Worm (Caenorhabditis elegans) whole organism, mixed stage, embryonic: ENCODE data around the gene F55H2.8.
A peak's percentile ranks its signal among the peaks of the same experiment; 100 is the strongest.

ENCODE experiments used
- M03D4.4 ChIP-seq: sonication (generic microtip); optimal IDR thresholded peaks from 2 replicates; lab custom pipeline; 2017; ENCODE audit warnings: mild to moderate bottlenecking, missing genetic modification characterization, missing compliant biosample characterization
- bed-3 ChIP-seq: fragments of 200-800 bp; sonication (Bioruptor generic); optimal IDR thresholded peaks from 3 replicates; lab custom pipeline; 2018; ENCODE audit warnings: mild to moderate bottlenecking, missing genetic modification characterization, moderate library complexity, missing compliant biosample characterization
- blmp-1 ChIP-seq: fragments of 150-350 bp; optimal IDR thresholded peaks from 2 replicates; lab custom pipeline; 2014; ENCODE audit warnings: missing biosample characterization, missing genetic modification characterization
- ceh-39 ChIP-seq: fragments of 150-350 bp; optimal IDR thresholded peaks from 2 replicates; lab custom pipeline; 2014; ENCODE audit warnings: missing biosample characterization, missing genetic modification characterization
- ceh-43 ChIP-seq: fragments of 200-800 bp; sonication (Bioruptor generic); optimal IDR thresholded peaks from 2 replicates; lab custom pipeline; 2018; ENCODE audit warnings: mild to moderate bottlenecking, missing genetic modification characterization, moderate library complexity, missing compliant biosample characterization
- ceh-83 ChIP-seq: fragments of 200-800 bp; sonication (Bioruptor generic); optimal IDR thresholded peaks from 2 replicates; lab custom pipeline; 2018; ENCODE audit warnings: mild to moderate bottlenecking, missing genetic modification characterization, missing compliant biosample characterization
- ces-1 ChIP-seq: fragments of 150-350 bp; optimal IDR thresholded peaks from 2 replicates; lab custom pipeline; 2014; ENCODE audit warnings: missing biosample characterization, missing genetic modification reagents, missing genetic modification characterization
- cnd-1 ChIP-seq: fragments of 200-800 bp; sonication (Bioruptor generic); optimal IDR thresholded peaks from 2 replicates; lab custom pipeline; 2018; ENCODE audit warnings: mild to moderate bottlenecking, missing genetic modification characterization, missing compliant biosample characterization
- drap-1 ChIP-seq: fragments of 200-800 bp; sonication (Bioruptor generic); optimal IDR thresholded peaks from 3 replicates; lab custom pipeline; 2018; ENCODE audit warnings: mild to moderate bottlenecking, missing genetic modification characterization, missing compliant biosample characterization
- elt-1 ChIP-seq: sonication (generic microtip); optimal IDR thresholded peaks from 2 replicates; lab custom pipeline; 2017; ENCODE audit warnings: missing genetic modification characterization, mild to moderate bottlenecking, missing compliant biosample characterization, antibody characterized with exemption, moderate library complexity, borderline replicate concordance; ENCODE audit not compliant: insufficient read depth
- elt-3 ChIP-seq: fragments of 150-350 bp; optimal IDR thresholded peaks from 2 replicates; lab custom pipeline; 2014; ENCODE audit warnings: missing biosample characterization, missing genetic modification characterization
- flh-1 ChIP-seq: fragments of 200-800 bp; sonication (Bioruptor generic); optimal IDR thresholded peaks from 2 replicates; lab custom pipeline; 2018; ENCODE audit warnings: mild to moderate bottlenecking, missing genetic modification characterization, moderate library complexity, missing compliant biosample characterization
- ham-2 ChIP-seq: fragments of 200-800 bp; sonication (Bioruptor generic); optimal IDR thresholded peaks from 2 replicates; lab custom pipeline; 2018; ENCODE audit warnings: mild to moderate bottlenecking, missing genetic modification characterization, missing compliant biosample characterization
- hlh-1 ChIP-seq: fragments of 150-350 bp; optimal IDR thresholded peaks from 2 replicates; lab custom pipeline; 2014; ENCODE audit warnings: missing biosample characterization, missing genetic modification reagents, missing genetic modification characterization
- lin-13 ChIP-seq: fragments of 150-350 bp; optimal IDR thresholded peaks from 2 replicates; lab custom pipeline; 2014; ENCODE audit warnings: missing biosample characterization, missing genetic modification characterization
- lin-32 ChIP-seq: fragments of 200-800 bp; sonication (Bioruptor generic); optimal IDR thresholded peaks from 2 replicates; lab custom pipeline; 2018; ENCODE audit warnings: mild to moderate bottlenecking, missing genetic modification characterization, missing compliant biosample characterization
- lsy-2 ChIP-seq: fragments of 150-350 bp; optimal IDR thresholded peaks from 2 replicates; lab custom pipeline; 2014; ENCODE audit warnings: missing biosample characterization, missing genetic modification characterization
- mab-5 ChIP-seq: fragments of 150-350 bp; optimal IDR thresholded peaks from 2 replicates; lab custom pipeline; 2014; ENCODE audit warnings: missing biosample characterization, missing genetic modification characterization
- mep-1 ChIP-seq: fragments of 150-350 bp; optimal IDR thresholded peaks from 2 replicates; lab custom pipeline; 2017; ENCODE audit warnings: missing biosample characterization, missing genetic modification reagents, missing genetic modification characterization, inconsistent platforms
- mls-2 ChIP-seq: sonication (generic microtip); optimal IDR thresholded peaks from 2 replicates; lab custom pipeline; 2016; ENCODE audit warnings: mild to moderate bottlenecking, missing genetic modification characterization, moderate library complexity, missing compliant biosample characterization
- nhr-12 ChIP-seq: fragments of 150-350 bp; optimal IDR thresholded peaks from 2 replicates; lab custom pipeline; 2014; ENCODE audit warnings: missing biosample characterization, missing genetic modification characterization
- nhr-2 ChIP-seq: fragments of 150-350 bp; optimal IDR thresholded peaks from 2 replicates; lab custom pipeline; 2014; ENCODE audit warnings: missing biosample characterization, missing genetic modification characterization
- nhr-237 ChIP-seq: fragments of 150-350 bp; optimal IDR thresholded peaks from 2 replicates; lab custom pipeline; 2014; ENCODE audit warnings: missing biosample characterization, missing genetic modification characterization
- nhr-28 ChIP-seq: fragments of 150-350 bp; optimal IDR thresholded peaks from 2 replicates; lab custom pipeline; 2014; ENCODE audit warnings: missing biosample characterization, missing genetic modification characterization
- nhr-76 ChIP-seq: sonication (generic microtip); optimal IDR thresholded peaks from 2 replicates; lab custom pipeline; 2017; ENCODE audit warnings: missing biosample characterization, missing genetic modification characterization
- pha-4 ChIP-seq: fragments of 150-350 bp; optimal IDR thresholded peaks from 2 replicates; lab custom pipeline; 2018; ENCODE audit warnings: missing biosample characterization, missing genetic modification reagents, missing genetic modification characterization
- sem-2 ChIP-seq: fragments of 200-800 bp; sonication (Bioruptor generic); optimal IDR thresholded peaks from 2 replicates; lab custom pipeline; 2018; ENCODE audit warnings: mild to moderate bottlenecking, missing genetic modification characterization, missing compliant biosample characterization
- snpc-4 ChIP-seq: fragments of 150-350 bp; optimal IDR thresholded peaks from 2 replicates; lab custom pipeline; 2014; ENCODE audit warnings: missing biosample characterization, missing genetic modification characterization
- sptf-1 ChIP-seq: sonication (generic microtip); optimal IDR thresholded peaks from 2 replicates; lab custom pipeline; 2017; ENCODE audit warnings: mild to moderate bottlenecking, missing genetic modification characterization, moderate library complexity, missing compliant biosample characterization
- tbx-8 ChIP-seq: fragments of 200-800 bp; sonication (Bioruptor generic); optimal IDR thresholded peaks from 2 replicates; lab custom pipeline; 2018; ENCODE audit warnings: mild to moderate bottlenecking, missing genetic modification characterization, moderate library complexity, missing compliant biosample characterization
- unc-120 ChIP-seq: sonication (generic microtip); optimal IDR thresholded peaks from 2 replicates; lab custom pipeline; 2017; ENCODE audit warnings: missing genetic modification characterization, missing compliant biosample characterization; ENCODE audit not compliant: poor library complexity, severe bottlenecking
- unc-39 ChIP-seq: fragments of 150-350 bp; optimal IDR thresholded peaks from 2 replicates; lab custom pipeline; 2014; ENCODE audit warnings: missing biosample characterization, missing genetic modification characterization
- unc-62 ChIP-seq: fragments of 150-350 bp; optimal IDR thresholded peaks from 2 replicates; lab custom pipeline; 2014; ENCODE audit warnings: missing biosample characterization, missing genetic modification reagents, missing genetic modification characterization
- zip-8 ChIP-seq: fragments of 150-350 bp; optimal IDR thresholded peaks from 2 replicates; lab custom pipeline; 2014; ENCODE audit warnings: missing biosample characterization, missing genetic modification characterization
- ztf-11 ChIP-seq: fragments of 150-350 bp; optimal IDR thresholded peaks from 2 replicates; lab custom pipeline; 2014; ENCODE audit warnings: missing biosample characterization, missing genetic modification characterization

The F55H2.8 gene

DNA sequence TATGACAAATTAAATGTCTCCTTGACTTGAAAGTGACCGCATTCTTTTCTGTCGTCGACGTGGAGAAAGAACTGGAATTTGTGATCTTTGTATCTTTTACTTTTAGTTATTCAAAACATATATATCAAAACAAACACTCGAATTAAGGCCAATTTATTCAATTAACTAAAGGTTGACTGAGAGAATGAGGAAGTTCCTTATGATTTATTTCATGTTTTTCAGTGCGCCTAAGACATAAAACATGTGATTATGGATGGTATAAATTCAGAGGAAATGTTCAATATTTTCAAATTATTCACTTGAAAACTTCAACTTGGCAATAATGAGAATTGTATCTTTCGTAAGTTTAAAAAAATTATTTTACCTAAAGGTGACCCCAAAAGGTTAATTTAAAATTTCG is at the start of gene F55H2.8:
TSS of gene F55H2.8 (plus strand) at position 301 of the 400 bp plus-strand sequence.
- no peak for TF ChIP-seq ceh-39 (tag; lab: Kevin White, UChicago)
- TF ChIP-seq unc-62: no peak
- no peak for TF ChIP-seq nhr-28 (tag; lab: Kevin White, UChicago)
- TF ChIP-seq lin-13 (tag; lab: Kevin White, UChicago): no peak
- TF ChIP-seq nhr-12 (tag; lab: Kevin White, UChicago): no peak
- no peak for TF ChIP-seq ham-2 (GFP tag; lab: Kevin White, UChicago)
- TF ChIP-seq flh-1 (GFP tag; lab: Kevin White, UChicago): no peak
- no peak for TF ChIP-seq unc-39 (tag; lab: Kevin White, UChicago)
- TF ChIP-seq cnd-1 (tag; lab: Kevin White, UChicago): no peak
- TF ChIP-seq ces-1 (GFP tag; lab: Kevin White, UChicago): no peak
- no peak for TF ChIP-seq M03D4.4 (tag; lab: Kevin White, UChicago)
- no peak for TF ChIP-seq nhr-237 (tag; lab: Kevin White, UChicago)
- TF ChIP-seq zip-8: no peak
- TF ChIP-seq tbx-8 (GFP tag; lab: Kevin White, UChicago): no peak
- TF ChIP-seq pha-4: no peak
- no peak for TF ChIP-seq blmp-1 (tag; lab: Kevin White, UChicago)
- TF ChIP-seq snpc-4 (tag; lab: Kevin White, UChicago): no peak
- no peak for TF ChIP-seq sptf-1 (tag; lab: Kevin White, UChicago)
- TF ChIP-seq lsy-2 (tag; lab: Kevin White, UChicago): no peak

DNA sequence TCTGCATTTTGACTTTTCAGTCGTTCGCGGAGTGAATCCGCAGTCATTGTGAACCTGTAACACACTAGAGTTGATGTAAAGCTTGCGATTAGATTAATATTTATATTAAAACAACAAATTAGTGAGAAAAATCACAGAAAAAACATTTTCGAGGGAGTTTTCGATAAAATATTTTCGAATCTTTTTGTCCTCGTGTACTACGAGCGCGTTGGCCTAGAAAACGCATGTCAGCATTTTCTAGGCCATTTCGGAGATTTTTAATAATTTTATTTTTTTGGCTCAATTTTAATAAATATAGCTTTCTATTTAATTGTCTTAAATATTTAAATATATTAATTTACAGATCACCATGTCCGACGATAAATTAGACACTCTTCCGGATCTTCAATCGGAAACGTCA is 48.2 kb upstream of the F55H2.8 start, which contains the start of gene B0464.9:
TSS of gene B0464.9 (plus strand) at position 344 of the 400 bp plus-strand sequence.
- TF ChIP-seq mls-2 (tag; lab: Kevin White, UChicago) (no peak), lin-32 (GFP tag; lab: Kevin White, UChicago) (no peak), mep-1 (tag; lab: Kevin White, UChicago) (peak; percentile 42), pha-4 (no peak), ceh-39 (tag; lab: Kevin White, UChicago) (no peak), sptf-1 (tag; lab: Kevin White, UChicago) (peak; percentile 35), nhr-28 (tag; lab: Kevin White, UChicago) (no peak), elt-1 (tag; lab: Kevin White, UChicago) (no peak), zip-8 (no peak), cnd-1 (tag; lab: Kevin White, UChicago) (no peak), mab-5 (tag; lab: Kevin White, UChicago) (no peak), ham-2 (GFP tag; lab: Kevin White, UChicago) (no peak), ceh-83 (GFP tag; lab: Kevin White, UChicago) (peak; percentile 42), ceh-43 (GFP tag; lab: Kevin White, UChicago) (no peak), ces-1 (GFP tag; lab: Kevin White, UChicago) (peak; percentile 46), lin-13 (tag; lab: Kevin White, UChicago) (no peak), blmp-1 (tag; lab: Kevin White, UChicago) (no peak), drap-1 (no peak), nhr-237 (tag; lab: Kevin White, UChicago) (no peak), unc-62 (no peak), tbx-8 (GFP tag; lab: Kevin White, UChicago) (no peak), nhr-2 (tag; lab: Kevin White, UChicago) (no peak), snpc-4 (tag; lab: Kevin White, UChicago) (no peak), M03D4.4 (tag; lab: Kevin White, UChicago) (no peak), hlh-1 (no peak), bed-3 (GFP tag; lab: Kevin White, UChicago) (no peak), nhr-76 (no peak), lsy-2 (tag; lab: Kevin White, UChicago) (peak; percentile 16), flh-1 (GFP tag; lab: Kevin White, UChicago) (no peak), sem-2 (GFP tag; lab: Kevin White, UChicago) (no peak), unc-39 (tag; lab: Kevin White, UChicago) (no peak), elt-3 (tag; lab: Kevin White, UChicago) (no peak), nhr-12 (tag; lab: Kevin White, UChicago) (no peak), unc-120 (tag; lab: Kevin White, UChicago) (no peak)

DNA sequence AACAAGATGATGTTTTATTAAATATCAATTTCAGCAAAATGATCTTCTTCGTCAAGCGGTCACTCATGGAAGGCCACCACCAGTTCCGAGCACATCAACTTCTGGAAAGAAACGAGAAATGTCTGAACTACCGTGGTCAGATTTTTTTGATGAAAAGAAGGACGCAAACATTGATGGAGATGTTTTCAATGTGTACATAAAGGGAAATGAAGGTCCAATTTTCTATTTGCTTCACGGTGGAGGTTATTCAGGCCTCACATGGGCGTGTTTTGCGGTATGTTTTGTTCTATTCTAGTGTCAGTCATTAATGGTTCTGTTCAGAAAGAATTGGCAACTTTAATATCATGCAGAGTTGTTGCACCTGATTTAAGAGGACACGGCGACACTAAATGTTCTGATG is 47.8 kb upstream of the F55H2.8 start, which contains the start of gene B0464.6:
TSS of gene B0464.6 (minus strand) at position 101 of the 400 bp plus-strand sequence.
- TF ChIP-seq tbx-8 (GFP tag; lab: Kevin White, UChicago) (no peak), ces-1 (GFP tag; lab: Kevin White, UChicago) (no peak), snpc-4 (tag; lab: Kevin White, UChicago) (no peak), lin-13 (tag; lab: Kevin White, UChicago) (no peak), zip-8 (no peak), unc-62 (no peak), nhr-76 (no peak), drap-1 (no peak), lsy-2 (tag; lab: Kevin White, UChicago) (no peak), hlh-1 (no peak), sptf-1 (tag; lab: Kevin White, UChicago) (no peak), ztf-11 (tag; lab: Kevin White, UChicago) (no peak), nhr-28 (tag; lab: Kevin White, UChicago) (no peak), flh-1 (GFP tag; lab: Kevin White, UChicago) (no peak), mls-2 (tag; lab: Kevin White, UChicago) (no peak), elt-1 (tag; lab: Kevin White, UChicago) (no peak), mep-1 (tag; lab: Kevin White, UChicago) (no peak), ceh-83 (GFP tag; lab: Kevin White, UChicago) (no peak)
